Fruit fly (Drosophila melanogaster) S2 (cell line): Measurements from ENCODE around the gene ssp3.

Experiments used
- CG8478 ChIP-seq: fragments of >200 bp; optimal IDR thresholded peaks from 2 replicates; lab custom pipeline; 2018
- CTCF ChIP-seq, 2 experiments: fragments of >200 bp; optimal IDR thresholded peaks; 2 replicates each; lab custom pipeline; 2018

The ssp3 gene

DNA sequence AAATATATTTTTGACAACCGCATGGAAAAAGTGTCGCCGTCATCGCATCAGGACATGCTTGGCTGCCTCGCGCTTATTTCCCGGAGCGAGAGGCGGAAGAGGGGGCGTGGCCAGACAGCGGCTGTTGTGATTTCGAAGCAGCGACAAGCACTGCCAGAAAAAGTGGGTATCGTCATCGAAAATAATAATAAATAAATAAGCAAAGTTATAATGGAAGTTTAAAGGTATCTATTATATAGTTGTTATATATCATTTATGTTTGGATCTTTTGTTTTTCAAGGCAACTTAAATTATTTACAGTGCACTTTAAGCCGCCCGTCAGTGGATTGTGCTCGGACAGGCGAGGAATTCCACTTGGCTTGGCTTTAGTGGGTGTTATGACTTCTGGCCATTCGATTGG, 54.4 kb downstream of the ssp3 start:
- TF ChIP-seq CTCF (optimal IDR thresholded peaks at IDR 0.05; lab: Kevin White, UChicago) (no peak), CG8478 (lab: Kevin White, UChicago) (no peak)

DNA sequence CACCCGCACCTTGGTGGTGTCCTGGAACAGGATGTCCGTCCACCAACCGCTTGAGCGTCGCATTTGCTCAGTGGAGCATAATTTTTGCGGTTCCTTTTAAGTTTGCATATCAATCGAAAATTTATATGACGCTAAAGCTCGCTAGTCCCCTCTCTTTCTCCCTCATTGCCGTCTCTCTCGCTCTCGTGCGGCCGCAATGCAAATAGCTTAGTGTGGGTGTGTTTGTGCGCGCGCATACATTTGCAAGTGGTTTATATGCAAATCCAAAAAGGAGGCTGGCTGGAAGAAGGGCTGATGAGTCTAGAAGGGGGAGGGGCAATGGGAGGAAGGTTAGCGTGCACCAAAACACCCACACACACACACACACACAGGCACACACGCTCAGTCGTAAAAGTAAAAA, 56.9 kb downstream of the ssp3 start:
- TF ChIP-seq CG8478 (lab: Kevin White, UChicago) (no peak), CTCF (optimal IDR thresholded peaks at IDR 0.05; lab: Kevin White, UChicago) (no peak)

DNA sequence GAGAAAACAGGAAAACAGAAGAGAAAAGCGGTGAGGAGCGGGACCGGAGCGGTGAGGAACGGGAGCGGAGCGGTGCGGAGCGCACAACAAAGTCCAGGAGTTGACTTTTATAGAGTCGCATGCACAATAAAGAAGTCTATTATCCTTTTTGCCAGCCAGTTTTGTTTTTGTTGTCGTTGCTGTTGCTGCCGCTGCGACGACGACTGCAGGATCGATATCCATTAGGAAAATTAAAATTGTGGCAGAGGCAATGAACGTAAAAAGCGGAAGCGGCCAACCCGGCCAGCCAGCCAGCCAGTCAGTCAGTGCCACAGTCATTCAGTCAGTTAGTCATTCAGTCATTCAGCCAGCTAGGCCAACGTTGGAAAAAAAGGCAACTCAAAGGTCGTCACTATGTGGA, 59.0 kb downstream of the ssp3 start:
- no peak for TF ChIP-seq CG8478 (lab: Kevin White, UChicago)
- TF ChIP-seq CTCF (optimal IDR thresholded peaks at IDR 0.05; lab: Kevin White, UChicago): no peak

DNA sequence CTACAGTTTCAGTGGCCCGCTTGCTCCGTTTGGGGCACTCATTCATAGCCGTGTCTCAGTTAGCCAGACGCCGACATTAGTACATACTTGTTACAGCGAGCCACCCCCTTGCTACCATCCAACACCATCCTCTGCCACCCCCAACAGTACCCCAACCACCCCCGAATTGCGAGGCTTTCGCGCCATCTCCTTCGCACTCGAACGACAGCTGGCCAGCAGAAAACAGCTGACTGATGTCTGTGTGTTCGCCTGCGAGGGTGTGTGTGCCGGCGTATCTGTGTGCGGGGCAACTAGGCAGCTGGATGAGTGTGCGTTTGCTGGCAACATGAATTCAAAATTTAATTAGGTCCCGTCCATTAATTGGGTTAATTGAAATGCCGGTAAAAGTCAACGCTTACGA, 61.0 kb downstream of the ssp3 start:
- TF ChIP-seq CTCF (optimal IDR thresholded peaks at IDR 0.05; lab: Kevin White, UChicago) (no peak), CG8478 (lab: Kevin White, UChicago) (no peak)

DNA sequence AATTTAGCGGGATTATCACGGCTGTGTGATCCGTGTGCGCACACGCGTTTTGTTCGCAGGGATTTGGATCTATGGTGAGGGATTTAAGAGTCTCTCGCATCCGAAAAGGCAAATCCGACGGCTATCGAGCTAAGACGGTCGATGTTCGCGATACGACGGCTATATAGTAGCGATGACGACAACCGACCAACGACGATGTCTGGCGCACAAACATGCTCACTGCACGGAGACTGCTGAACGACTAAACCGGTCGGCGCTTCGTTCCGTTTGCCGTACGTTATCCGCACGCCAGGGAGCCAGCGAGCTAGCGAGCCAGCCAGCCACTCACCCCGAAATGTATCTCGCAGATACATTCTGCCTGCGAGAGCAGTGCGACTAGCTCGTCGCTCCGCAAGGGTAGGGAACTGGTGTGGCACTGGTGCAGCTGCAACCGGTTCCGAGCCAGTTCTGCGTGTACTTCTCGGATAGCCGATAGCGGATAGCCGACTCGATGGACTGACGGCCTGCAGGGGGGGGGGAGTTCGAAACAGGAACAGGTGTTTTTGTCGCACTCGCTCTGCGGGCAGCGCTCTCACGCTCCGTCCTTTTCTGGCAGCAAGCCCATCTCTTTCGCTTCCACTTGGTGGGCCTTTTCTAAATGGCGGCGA, 62.6 kb downstream of the ssp3 start, which contains the start of gene tup:
Gene tup (minus strand): TSS at position 248 of the 647 bp plus-strand sequence.
- TF ChIP-seq CTCF (optimal IDR thresholded peaks at IDR 0.05; lab: Kevin White, UChicago) (peak; percentile 39 to 45), CG8478 (lab: Kevin White, UChicago) (no peak)

DNA sequence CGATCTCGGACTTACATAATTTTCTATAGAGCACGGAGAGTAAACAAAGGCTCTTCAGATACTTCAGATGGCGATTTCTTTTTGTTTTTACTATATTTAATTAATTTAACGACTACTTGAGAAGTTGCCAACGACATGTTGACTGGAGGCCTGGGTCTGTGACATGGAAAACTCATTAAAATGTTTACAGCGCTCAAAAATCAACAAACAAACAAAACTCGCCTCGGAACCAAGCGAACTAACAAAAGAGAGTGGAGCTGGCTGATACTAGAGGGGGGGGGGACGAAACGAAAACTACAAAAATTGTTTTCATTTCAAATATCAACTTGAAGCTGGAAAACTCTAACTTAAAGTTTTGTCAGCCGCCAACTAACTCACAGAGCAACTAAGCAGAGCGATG, 65.3 kb downstream of the ssp3 start:
- TF ChIP-seq CTCF (optimal IDR thresholded peaks at IDR 0.05; lab: Kevin White, UChicago) (no peak), CG8478 (lab: Kevin White, UChicago) (no peak)

DNA sequence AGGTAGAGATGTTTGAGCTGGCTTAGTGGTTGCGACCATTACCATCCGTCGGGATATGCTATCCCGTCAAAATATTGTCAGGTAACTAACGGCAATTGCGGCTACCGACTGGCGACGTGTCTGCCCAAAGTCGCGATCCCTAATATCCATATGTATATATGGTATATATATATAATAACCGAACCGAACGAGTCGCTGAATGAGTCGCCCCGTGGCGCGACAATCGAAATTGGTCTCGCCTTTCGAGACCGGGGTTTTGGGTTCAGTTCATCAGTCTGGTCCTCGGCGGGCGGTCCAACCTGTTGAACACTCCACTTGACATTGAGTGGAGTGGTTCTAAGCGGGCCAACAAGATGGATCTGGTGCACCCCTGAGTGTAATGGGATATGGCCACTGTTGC, 68.5 kb downstream of the ssp3 start:
- TF ChIP-seq CG8478 (lab: Kevin White, UChicago): no peak
- TF ChIP-seq CTCF (optimal IDR thresholded peaks at IDR 0.05; lab: Kevin White, UChicago): no peak

DNA sequence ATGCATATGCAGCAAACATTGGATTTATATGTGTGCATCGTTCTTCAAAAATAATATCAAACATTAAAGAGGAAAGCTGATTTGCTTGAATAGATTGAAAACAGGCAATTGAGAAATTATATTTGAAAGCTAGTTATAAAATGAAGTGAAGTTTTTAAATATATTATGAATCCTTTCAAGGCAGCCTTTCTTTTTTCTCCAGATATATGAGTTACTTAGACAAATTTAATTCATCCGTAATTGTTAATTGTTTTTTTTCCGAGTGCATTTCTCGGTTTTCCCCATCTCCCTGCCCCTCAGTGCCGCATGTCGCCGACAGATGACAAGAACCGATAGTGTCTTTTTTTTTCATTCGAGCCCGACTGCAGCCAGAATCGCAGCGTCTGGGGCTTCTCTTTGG, 71.9 kb downstream of the ssp3 start:
- TF ChIP-seq CTCF (optimal IDR thresholded peaks at IDR 0.05; lab: Kevin White, UChicago) (no peak), CG8478 (lab: Kevin White, UChicago) (no peak)

DNA sequence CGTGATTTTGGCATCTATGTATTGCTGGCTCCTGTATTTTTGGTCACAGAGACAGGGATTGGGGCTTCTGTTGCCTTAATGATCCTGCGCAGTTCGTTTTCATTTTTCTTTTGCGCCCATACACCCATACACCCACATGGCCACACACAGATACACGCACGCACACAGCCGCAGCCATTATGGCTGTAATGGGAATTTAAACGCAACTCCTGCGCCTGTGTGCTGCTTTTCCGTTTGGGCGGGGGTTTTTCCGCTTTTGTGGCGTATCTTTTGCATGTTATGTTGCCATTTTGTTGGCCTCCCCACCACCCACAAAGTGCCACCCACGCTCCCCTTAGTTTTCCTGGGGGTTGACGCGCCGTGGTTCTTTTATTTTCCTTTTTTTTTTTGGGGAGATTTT, 75.9 kb downstream of the ssp3 start:
- TF ChIP-seq CTCF (optimal IDR thresholded peaks at IDR 0.05; lab: Kevin White, UChicago) (no peak), CG8478 (lab: Kevin White, UChicago) (no peak)

DNA sequence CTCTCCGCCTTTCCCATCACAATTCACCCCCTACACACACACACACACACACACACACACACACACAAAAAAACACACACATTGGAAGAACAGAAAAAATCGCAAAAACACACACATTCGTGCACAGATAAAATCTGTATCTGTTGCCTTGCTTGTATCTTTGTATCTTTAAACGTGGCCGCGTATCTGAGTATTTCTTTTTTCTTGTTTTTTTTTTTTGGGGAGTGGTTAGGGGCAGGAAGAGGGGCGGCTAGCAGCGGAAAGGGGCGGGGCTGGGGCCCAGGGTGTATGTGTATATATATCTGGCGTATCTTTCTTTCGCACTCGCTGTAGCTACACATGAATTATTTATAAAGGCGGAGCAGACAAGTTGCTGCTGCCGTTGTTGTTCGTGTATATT, 77.2 kb downstream of the ssp3 start:
- TF ChIP-seq CG8478 (lab: Kevin White, UChicago) (no peak), CTCF (optimal IDR thresholded peaks at IDR 0.05; lab: Kevin White, UChicago) (no peak)
